Worm (Caenorhabditis elegans) whole organism, midembryonic: ENCODE data around the gene sqd-1.

Source experiments
- T22C8.4 ChIP-seq: fragments of 200-800 bp; sonication (Bioruptor generic); IDR thresholded peaks from 2 replicates; pipeline ENCODE4 v1.3.6; 2022; ENCODE audit warnings: missing genetic modification characterization, missing compliant biosample characterization
- flt-1 ChIP-seq: fragments of 200-800 bp; sonication (Bioruptor generic); IDR thresholded peaks from 2 replicates; pipeline ENCODE4 v1.3.6; 2022; ENCODE audit warnings: missing genetic modification characterization, missing compliant biosample characterization
- klf-2 ChIP-seq: fragments of 200-800 bp; sonication (Bioruptor generic); conservative IDR thresholded peaks from 2 replicates; pipeline ENCODE4 v1.3.6; 2022; ENCODE audit warnings: missing genetic modification reagents, missing genetic modification characterization, missing compliant biosample characterization
- med-1 ChIP-seq: sonication (generic microtip); optimal IDR thresholded peaks from 2 replicates; lab custom pipeline; 2017; ENCODE audit warnings: missing genetic modification characterization, mild to moderate bottlenecking, missing compliant biosample characterization, antibody characterized with exemption, missing genetic modification reagents; ENCODE audit not compliant: insufficient read depth
- ref-1 ChIP-seq: fragments of 200-800 bp; sonication (Bioruptor generic); conservative IDR thresholded peaks from 2 replicates; pipeline ENCODE4 v1.3.6; 2022; ENCODE audit warnings: missing genetic modification reagents, missing genetic modification characterization, missing compliant biosample characterization
- tab-1 ChIP-seq: fragments of 200-800 bp; sonication (Bioruptor generic); IDR thresholded peaks from 2 replicates; pipeline ENCODE4 v1.3.6; 2022; ENCODE audit warnings: missing genetic modification characterization, missing compliant biosample characterization
- ztf-29 ChIP-seq: fragments of 200-800 bp; sonication (Bioruptor generic); IDR thresholded peaks from 2 replicates; pipeline ENCODE4 v1.3.6; 2022; ENCODE audit warnings: missing genetic modification reagents, missing genetic modification characterization, missing compliant biosample characterization

DNA sequence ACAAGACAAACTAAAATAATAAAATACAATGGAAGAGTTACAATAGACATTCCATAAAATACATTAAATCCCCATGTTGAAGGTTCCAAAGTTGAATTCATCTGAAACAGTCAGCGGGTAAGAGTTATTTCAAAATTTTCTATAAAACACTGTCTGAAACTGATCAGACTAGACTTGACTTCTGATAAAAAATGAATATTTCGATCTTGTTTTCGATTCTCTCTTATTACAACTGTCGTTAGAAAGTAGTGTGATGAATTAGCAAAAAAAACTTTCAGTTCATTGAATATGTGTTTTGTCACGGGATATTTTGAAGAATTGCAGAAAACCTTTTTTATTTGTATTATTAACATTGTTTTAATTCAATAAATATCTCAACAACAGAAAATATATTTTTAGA lies 22.2 kb upstream of the sqd-1 start, which contains the start of gene srv-26:
- no peak for TF ChIP-seq med-1 (GFP tag; lab: Kevin White, UChicago)
- no peak for TF ChIP-seq T22C8.4 (GFP tag; lab: Robert Waterston, UW)
- no peak for TF ChIP-seq klf-2 (GFP tag; lab: Robert Waterston, UW)
- TF ChIP-seq ztf-29: no peak
- TF ChIP-seq flt-1 (GFP tag; lab: Robert Waterston, UW): no peak
- no peak for TF ChIP-seq ref-1
- TF ChIP-seq tab-1 (GFP tag; lab: Robert Waterston, UW): no peak
